Fruit fly (Drosophila melanogaster): ENCODE results near the gene CG13293.

The CG13293 gene

dm6 chr3L:6108264-6109060 lies 25.8 kb downstream of the CG13293 start:
- no peak for TF ChIP-seq CG11617 (GFP tag; optimal IDR thresholded peaks at IDR 0.05)
- TF ChIP-seq CG14711 (tag; optimal IDR thresholded peaks at IDR 0.05): no peak
- no peak for TF ChIP-seq pad (GFP tag; optimal IDR thresholded peaks at IDR 0.05)
- TF ChIP-seq cic (GFP tag; optimal IDR thresholded peaks at IDR 0.05): no peak
- TF ChIP-seq Hr96 (GFP tag; optimal IDR thresholded peaks at IDR 0.05): no peak
- no peak for TF ChIP-seq ovo (GFP tag; optimal IDR thresholded peaks at IDR 0.05)
- TF ChIP-seq kay (GFP tag; ENCODE audit: borderline replicate concordance): no peak
- TF ChIP-seq Clk (GFP tag; optimal IDR thresholded peaks at IDR 0.05): no peak
- no peak for TF ChIP-seq CG7101 (tag; optimal IDR thresholded peaks at IDR 0.05)
- no peak for TF ChIP-seq Crg-1 (GFP tag; optimal IDR thresholded peaks at IDR 0.05)
- no peak for TF ChIP-seq toe (GFP tag; optimal IDR thresholded peaks at IDR 0.05)
- no peak for TF ChIP-seq CG12768 (GFP tag; optimal IDR thresholded peaks at IDR 0.05)
- TF ChIP-seq cnc (optimal IDR thresholded peaks at IDR 0.05): no peak
- TF ChIP-seq Mnt (GFP tag; optimal IDR thresholded peaks at IDR 0.05): no peak
- no peak for TF ChIP-seq CG7045 (GFP tag; optimal IDR thresholded peaks at IDR 0.05)
- TF ChIP-seq CG33017 (tag; optimal IDR thresholded peaks at IDR 0.05): no peak
- no peak for TF ChIP-seq CG5204 (GFP tag; optimal IDR thresholded peaks at IDR 0.05)
- no peak for TF ChIP-seq CG1620 (GFP tag; optimal IDR thresholded peaks at IDR 0.05)
- no peak for TF ChIP-seq bab1 (GFP tag; optimal IDR thresholded peaks at IDR 0.05)
- no peak for TF ChIP-seq tj (GFP tag; optimal IDR thresholded peaks at IDR 0.05)

DNA sequence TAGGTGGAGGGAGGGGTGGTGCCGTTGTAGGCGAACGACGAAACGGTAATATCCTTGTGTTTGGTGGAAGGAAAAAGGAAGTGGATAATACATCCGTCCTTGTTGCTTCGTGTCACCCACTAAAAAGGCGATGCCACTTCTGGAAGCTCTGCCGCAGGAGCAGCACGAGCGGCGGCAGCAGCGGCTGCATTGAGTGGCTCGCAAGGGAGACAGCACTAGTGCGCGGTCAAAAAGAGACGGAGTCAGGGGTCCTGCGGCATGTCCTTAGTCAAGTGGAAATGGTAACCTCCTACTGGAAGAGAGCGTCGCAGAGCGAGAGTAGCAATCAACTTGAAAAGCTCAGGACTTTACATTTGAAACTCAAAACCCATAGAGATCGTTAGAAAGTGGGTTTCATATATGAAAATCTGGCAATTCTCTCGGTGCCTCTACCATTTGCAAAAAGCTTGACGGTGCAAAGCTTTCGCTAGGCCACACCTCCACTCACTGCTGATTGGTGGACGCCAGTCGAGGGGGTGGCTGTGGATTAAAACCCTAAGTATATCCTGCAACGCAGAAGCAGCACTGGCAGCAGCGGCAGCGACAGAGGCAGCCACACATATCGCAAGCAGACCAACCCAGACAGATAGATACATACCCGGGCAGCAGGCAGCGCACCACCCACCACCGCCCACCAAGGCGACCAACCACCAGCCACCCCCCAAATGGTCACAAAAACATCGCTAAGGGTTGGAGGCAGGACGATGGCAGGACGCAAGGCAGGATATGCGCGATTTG lies 28.2 kb downstream of the CG13293 start:
- TF ChIP-seq cnc (optimal IDR thresholded peaks at IDR 0.05) (no peak), CG5204 (GFP tag; optimal IDR thresholded peaks at IDR 0.05) (no peak), CG1620 (GFP tag; optimal IDR thresholded peaks at IDR 0.05) (no peak), CG7045 (GFP tag; optimal IDR thresholded peaks at IDR 0.05) (no peak), ovo (GFP tag; optimal IDR thresholded peaks at IDR 0.05) (no peak), cic (GFP tag; optimal IDR thresholded peaks at IDR 0.05) (no peak), bab1 (GFP tag; optimal IDR thresholded peaks at IDR 0.05) (no peak)

DNA sequence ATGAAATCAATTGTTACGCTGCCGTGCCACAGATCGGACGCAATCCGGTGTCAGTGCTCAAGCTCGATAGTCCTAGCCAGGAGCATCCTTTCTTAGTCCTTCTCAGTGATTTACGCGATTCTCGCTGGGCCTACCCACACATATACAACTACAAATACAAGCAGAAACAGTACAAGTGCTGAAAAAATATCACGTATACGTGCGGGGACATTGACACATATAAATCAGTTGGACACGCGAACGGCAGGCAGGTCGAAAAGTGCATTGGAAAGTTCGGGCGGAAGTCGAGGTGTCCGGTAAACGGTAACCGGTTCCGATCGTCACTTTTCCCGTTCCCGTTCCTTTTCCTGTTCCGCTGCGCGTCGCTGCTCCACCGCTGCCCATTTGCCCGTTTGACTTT lies 28.8 kb downstream of the CG13293 start:
- TF ChIP-seq pad (GFP tag; optimal IDR thresholded peaks at IDR 0.05) (no peak), tj (GFP tag; optimal IDR thresholded peaks at IDR 0.05) (no peak), Crg-1 (GFP tag; optimal IDR thresholded peaks at IDR 0.05) (no peak), CG33017 (tag; optimal IDR thresholded peaks at IDR 0.05) (no peak), cnc (optimal IDR thresholded peaks at IDR 0.05) (no peak), toe (GFP tag; optimal IDR thresholded peaks at IDR 0.05) (no peak), Hr96 (GFP tag; optimal IDR thresholded peaks at IDR 0.05) (no peak), ovo (GFP tag; optimal IDR thresholded peaks at IDR 0.05) (no peak), Clk (GFP tag; optimal IDR thresholded peaks at IDR 0.05) (no peak), CG14711 (tag; optimal IDR thresholded peaks at IDR 0.05) (no peak), Mnt (GFP tag; optimal IDR thresholded peaks at IDR 0.05) (no peak), bab1 (GFP tag; optimal IDR thresholded peaks at IDR 0.05) (no peak), CG11617 (GFP tag; optimal IDR thresholded peaks at IDR 0.05) (no peak)

DNA sequence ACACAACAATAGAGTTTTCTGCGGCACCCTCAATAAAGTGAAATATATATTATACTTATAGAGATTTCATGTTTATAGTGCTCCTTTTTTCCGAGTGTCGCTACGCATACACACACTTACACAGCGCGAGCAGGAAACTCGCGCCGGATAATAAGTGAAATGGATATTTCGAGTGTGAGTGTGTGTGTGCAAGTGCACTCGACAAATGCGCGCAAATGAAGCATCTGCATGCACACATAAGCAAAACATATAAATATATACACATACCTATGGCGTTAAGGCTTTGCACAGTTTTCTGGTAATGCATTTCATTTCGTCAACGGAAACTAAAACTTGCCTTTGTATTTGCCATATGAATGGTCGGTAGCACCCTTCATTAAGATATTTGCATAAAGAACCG lies 32.8 kb downstream of the CG13293 start:
- TF ChIP-seq cic (GFP tag; optimal IDR thresholded peaks at IDR 0.05) (no peak), CG7045 (GFP tag; optimal IDR thresholded peaks at IDR 0.05) (no peak), CG12768 (GFP tag; optimal IDR thresholded peaks at IDR 0.05) (no peak), Hr96 (GFP tag; optimal IDR thresholded peaks at IDR 0.05) (no peak), CG33017 (tag; optimal IDR thresholded peaks at IDR 0.05) (no peak), CG11617 (GFP tag; optimal IDR thresholded peaks at IDR 0.05) (no peak), Crg-1 (GFP tag; optimal IDR thresholded peaks at IDR 0.05) (no peak), CG14711 (tag; optimal IDR thresholded peaks at IDR 0.05) (no peak), Clk (GFP tag; optimal IDR thresholded peaks at IDR 0.05) (no peak), CG5204 (GFP tag; optimal IDR thresholded peaks at IDR 0.05) (no peak), ovo (GFP tag; optimal IDR thresholded peaks at IDR 0.05) (no peak), toe (GFP tag; optimal IDR thresholded peaks at IDR 0.05) (no peak), CG1620 (GFP tag; optimal IDR thresholded peaks at IDR 0.05) (no peak), cnc (optimal IDR thresholded peaks at IDR 0.05) (no peak), Mnt (GFP tag; optimal IDR thresholded peaks at IDR 0.05) (no peak), bab1 (GFP tag; optimal IDR thresholded peaks at IDR 0.05) (no peak)

- TF ChIP-seq CG12768 (GFP tag; optimal IDR thresholded peaks at IDR 0.05): no peak
- TF ChIP-seq CG11617 (GFP tag; optimal IDR thresholded peaks at IDR 0.05): no peak
- no peak for TF ChIP-seq tj (GFP tag; optimal IDR thresholded peaks at IDR 0.05)
- no peak for TF ChIP-seq toe (GFP tag; optimal IDR thresholded peaks at IDR 0.05)
- no peak for TF ChIP-seq CG33017 (tag; optimal IDR thresholded peaks at IDR 0.05)
- no peak for TF ChIP-seq ovo (GFP tag; optimal IDR thresholded peaks at IDR 0.05)
- TF ChIP-seq CG7045 (GFP tag; optimal IDR thresholded peaks at IDR 0.05): no peak
- TF ChIP-seq Mnt (GFP tag; optimal IDR thresholded peaks at IDR 0.05): no peak
- TF ChIP-seq cic (GFP tag; optimal IDR thresholded peaks at IDR 0.05): no peak
- TF ChIP-seq Clk (GFP tag; optimal IDR thresholded peaks at IDR 0.05): no peak
- TF ChIP-seq CG1620 (GFP tag; optimal IDR thresholded peaks at IDR 0.05): no peak
- TF ChIP-seq cnc (optimal IDR thresholded peaks at IDR 0.05): no peak
Measured at dm6 chr3L:6116881-6117280, 34.2 kb downstream of the CG13293 start.
